Fruit fly (Drosophila melanogaster) whole organism, larva: Measurements from ENCODE around the gene CG13026.
A peak's percentile ranks its signal among the peaks of the same experiment; 100 is the strongest.

Experiments used
- noc ChIP-seq: fragments of 200-800 bp; sonication (Bioruptor generic); optimal IDR thresholded peaks from 3 replicates; lab custom pipeline; 2019; ENCODE audit warnings: missing biosample characterization, mild to moderate bottlenecking, missing genetic modification characterization, moderate library complexity

Gene CG13026

dm6 chr3L:16749726-16750125 is 23.8 kb upstream of the CG13026 start:
- no peak for TF ChIP-seq noc

- TF ChIP-seq noc: no peak
Observed at dm6 chr3L:16748343-16748742, 22.4 kb upstream of the CG13026 start.

- no peak for TF ChIP-seq noc
Observed at dm6 chr3L:16746586-16747383, 20.8 kb upstream of the CG13026 start.

- no peak for TF ChIP-seq noc
Observed at dm6 chr3L:16743906-16744704, 18.1 kb upstream of the CG13026 start.

- no peak for TF ChIP-seq noc
Observed at dm6 chr3L:16741660-16742059, 15.7 kb upstream of the CG13026 start.

dm6 chr3L:16733246-16733645 is 7.3 kb upstream of the CG13026 start, which contains the start of gene CG9701:
CG9701 (plus strand) TSS chr3L:16733546.
- TF ChIP-seq noc: no peak

- no peak for TF ChIP-seq noc
Observed at dm6 chr3L:16730645-16731044, 4.7 kb upstream of the CG13026 start, which contains the start of gene Dbp73D. Dbp73D (minus strand) TSS chr3L:16730818.

dm6 chr3L:16727939-16728635 is 2.1 kb upstream of the CG13026 start, which contains the start of gene PGRP-SB1:
PGRP-SB1 (minus strand) TSS chr3L:16727989.
- peak; percentile 42 for TF ChIP-seq noc

dm6 chr3L:16724561-16724960 is 1.4 kb downstream of the CG13026 start, which contains the start of gene CG13031:
CG13031 (plus strand) TSS chr3L:16724861.
- TF ChIP-seq noc: no peak

- TF ChIP-seq noc: peak; percentile 69
Observed at dm6 chr3L:16714193-16714538, 11.8 kb downstream of the CG13026 start.

- TF ChIP-seq noc: no peak
Observed at dm6 chr3L:16713446-16714192, 12.3 kb downstream of the CG13026 start.

dm6 chr3L:16712371-16712770 is 13.6 kb downstream of the CG13026 start:
- TF ChIP-seq noc: no peak

dm6 chr3L:16711430-16712228 is 14.3 kb downstream of the CG13026 start, which contains the start of the genes CG43954, Lasp and Dab:
CG43954 (minus strand) TSS chr3L:16711677.
Lasp (minus strand) TSS chr3L:16711677.
Dab (plus strand) TSS chr3L:16712126.
- TF ChIP-seq noc: no peak

dm6 chr3L:16710258-16711020 is 15.5 kb downstream of the CG13026 start:
- TF ChIP-seq noc: peak; percentile 8
